Worm (Caenorhabditis elegans) whole organism, L1 larva: Measurements from ENCODE around the gene C13F10.7.

ENCODE experiments used
- C04F5.9 ChIP-seq: sonication (generic microtip); optimal IDR thresholded peaks from 2 replicates; lab custom pipeline; 2016; ENCODE audit warnings: missing genetic modification characterization, missing compliant biosample characterization
- C16A3.4 ChIP-seq: fragments of 150-350 bp; optimal IDR thresholded peaks from 2 replicates; lab custom pipeline; 2014; ENCODE audit warnings: missing biosample characterization, missing genetic modification characterization
- F16B12.6 ChIP-seq: fragments of 150-350 bp; optimal IDR thresholded peaks from 2 replicates; lab custom pipeline; 2014; ENCODE audit warnings: missing biosample characterization, missing genetic modification characterization
- Y116A8C.19 ChIP-seq: sonication (generic microtip); optimal IDR thresholded peaks from 2 replicates; lab custom pipeline; 2016; ENCODE audit warnings: missing compliant biosample characterization, missing genetic modification characterization, borderline replicate concordance
- aha-1 ChIP-seq: fragments of 150-350 bp; optimal IDR thresholded peaks from 2 replicates; lab custom pipeline; 2014; ENCODE audit warnings: missing biosample characterization, missing genetic modification characterization
- aly-2 ChIP-seq: fragments of 150-350 bp; optimal IDR thresholded peaks from 2 replicates; lab custom pipeline; 2014; ENCODE audit warnings: missing biosample characterization, missing genetic modification characterization
- blmp-1 ChIP-seq: fragments of 150-350 bp; optimal IDR thresholded peaks from 2 replicates; lab custom pipeline; 2014; ENCODE audit warnings: missing biosample characterization, missing genetic modification characterization
- ceh-8 ChIP-seq: fragments of 200-800 bp; sonication (Bioruptor generic); optimal IDR thresholded peaks from 2 replicates; lab custom pipeline; 2018; ENCODE audit warnings: mild to moderate bottlenecking, missing genetic modification characterization, moderate library complexity, missing compliant biosample characterization
- ceh-82 ChIP-seq, 3 experiments: fragments of 150-350 bp in 1 of 3; sonication (generic microtip) in 2 of 3; optimal IDR thresholded peaks; 2 replicates each; lab custom pipeline; 2014 to 2017; ENCODE audit warnings: missing biosample characterization in 3 of 3, missing genetic modification characterization in 3 of 3
- ces-1 ChIP-seq: fragments of 150-350 bp; optimal IDR thresholded peaks from 2 replicates; lab custom pipeline; 2014; ENCODE audit warnings: missing biosample characterization, missing genetic modification reagents, missing genetic modification characterization
- dpl-1 ChIP-seq, 3 experiments: fragments of 150-350 bp in 2 of 3; sonication (generic microtip) in 1 of 3; optimal IDR thresholded peaks; 2 replicates each; lab custom pipeline; 2014 to 2017; ENCODE audit warnings: missing biosample characterization in 3 of 3, missing genetic modification characterization in 3 of 3, missing genetic modification reagents in 3 of 3
- dsc-1 ChIP-seq: sonication (generic microtip); optimal IDR thresholded peaks from 2 replicates; lab custom pipeline; 2016; ENCODE audit warnings: mild to moderate bottlenecking, missing genetic modification characterization, missing compliant biosample characterization
- efl-1 ChIP-seq, 4 experiments: fragments of 150-350 bp; optimal IDR thresholded peaks in 3 of 4; peaks in 1 of 4; 1 replicate in 1 of 4; 2 replicates in 3 of 4; lab custom pipeline; 2014; ENCODE audit warnings: missing biosample characterization in 2 of 4, missing genetic modification characterization in 2 of 4, missing genetic modification reagents in 2 of 4
- egl-13 ChIP-seq: sonication (generic microtip); optimal IDR thresholded peaks from 2 replicates; lab custom pipeline; 2016; ENCODE audit warnings: missing genotype, missing genetic modification reagents, missing genetic modification characterization, missing compliant biosample characterization
- egl-27 ChIP-seq, 2 experiments: fragments of 150-350 bp in 1 of 2; sonication (generic microtip); optimal IDR thresholded peaks; 3 replicates each; lab custom pipeline; 2017 to 2018; ENCODE audit warnings: missing biosample characterization in 2 of 2, missing genetic modification characterization in 2 of 2, missing genetic modification reagents in 2 of 2
- elt-3 ChIP-seq, 6 experiments: fragments of 150-350 bp in 1 of 6; sonication (generic microtip); optimal IDR thresholded peaks; 2 replicates each; lab custom pipeline; 2017 to 2018; ENCODE audit warnings: missing biosample characterization in 6 of 6, missing genetic modification characterization in 6 of 6, inconsistent platforms in 1 of 6
- fkh-4 ChIP-seq: sonication (generic microtip); optimal IDR thresholded peaks from 2 replicates; lab custom pipeline; 2016; ENCODE audit warnings: missing compliant biosample characterization, missing genetic modification characterization, borderline replicate concordance
- fos-1 ChIP-seq: fragments of 150-350 bp; optimal IDR thresholded peaks from 2 replicates; lab custom pipeline; 2014; ENCODE audit warnings: missing biosample characterization, missing genetic modification characterization
- grh-1 ChIP-seq: fragments of 200-800 bp; sonication (Bioruptor generic); IDR thresholded peaks from 2 replicates; pipeline ENCODE4 v1.3.6; 2022; ENCODE audit warnings: missing genetic modification reagents, missing genetic modification characterization, missing compliant biosample characterization
- hlh-17 ChIP-seq: fragments of 200-800 bp; sonication (Bioruptor generic); optimal IDR thresholded peaks from 2 replicates; lab custom pipeline; 2018; ENCODE audit warnings: missing genetic modification characterization, mild to moderate bottlenecking, missing compliant biosample characterization, moderate library complexity, borderline replicate concordance
- hlh-4 ChIP-seq: sonication (generic microtip); optimal IDR thresholded peaks from 2 replicates; lab custom pipeline; 2016; ENCODE audit warnings: mild to moderate bottlenecking, missing genetic modification characterization, missing compliant biosample characterization
- isw-1 ChIP-seq: fragments of 200-800 bp; sonication (Bioruptor generic); IDR thresholded peaks from 2 replicates; pipeline ENCODE4 v1.3.6; 2022; ENCODE audit warnings: missing genetic modification characterization, missing compliant biosample characterization
- lin-13 ChIP-seq: fragments of 150-350 bp; optimal IDR thresholded peaks from 2 replicates; lab custom pipeline; 2014; ENCODE audit warnings: missing biosample characterization, missing genetic modification reagents, missing genetic modification characterization
- lin-14 ChIP-seq: fragments of 200-800 bp; sonication (Bioruptor generic); optimal IDR thresholded peaks from 2 replicates; lab custom pipeline; 2018; ENCODE audit warnings: mild to moderate bottlenecking, missing genetic modification characterization, moderate library complexity, missing compliant biosample characterization
- lin-15B ChIP-seq: fragments of 150-350 bp; sonication (generic microtip); optimal IDR thresholded peaks from 3 replicates; lab custom pipeline; 2014; ENCODE audit warnings: missing biosample characterization, missing genetic modification characterization
- lin-35 ChIP-seq, 2 experiments: fragments of 150-350 bp; optimal IDR thresholded peaks; 2 replicates each; lab custom pipeline; 2014; ENCODE audit warnings: missing biosample characterization in 2 of 2, missing genetic modification characterization in 2 of 2, missing genetic modification reagents in 2 of 2
- lir-3 ChIP-seq: sonication (generic microtip); optimal IDR thresholded peaks from 2 replicates; lab custom pipeline; 2016; ENCODE audit warnings: mild to moderate bottlenecking, missing genetic modification characterization, moderate library complexity, missing compliant biosample characterization; ENCODE audit not compliant: poor library complexity
- lsy-2 ChIP-seq, 2 experiments: fragments of 150-350 bp; optimal IDR thresholded peaks; 2 replicates each; lab custom pipeline; 2014; ENCODE audit warnings: missing biosample characterization in 2 of 2, missing genetic modification characterization in 2 of 2
- mdl-1 ChIP-seq, 2 experiments: fragments of 150-350 bp; optimal IDR thresholded peaks; 2 replicates each; lab custom pipeline; 2014 to 2017; ENCODE audit warnings: missing biosample characterization in 2 of 2, missing genetic modification characterization in 2 of 2, inconsistent platforms in 1 of 2
- mep-1 ChIP-seq: fragments of 150-350 bp; optimal IDR thresholded peaks from 2 replicates; lab custom pipeline; 2014; ENCODE audit warnings: missing biosample characterization, missing genetic modification characterization
- nhr-11 ChIP-seq: fragments of 150-350 bp; optimal IDR thresholded peaks from 2 replicates; lab custom pipeline; 2014; ENCODE audit warnings: missing biosample characterization, missing genetic modification characterization
- nhr-12 ChIP-seq: sonication (generic microtip); optimal IDR thresholded peaks from 2 replicates; lab custom pipeline; 2017; ENCODE audit warnings: missing biosample characterization, missing genetic modification characterization
- nhr-28 ChIP-seq: fragments of 150-350 bp; optimal IDR thresholded peaks from 2 replicates; lab custom pipeline; 2014; ENCODE audit warnings: missing biosample characterization, missing genetic modification characterization
- nhr-47 ChIP-seq: sonication (generic microtip); optimal IDR thresholded peaks from 2 replicates; lab custom pipeline; 2016; ENCODE audit warnings: mild to moderate bottlenecking, missing genetic modification characterization, moderate library complexity, missing compliant biosample characterization
- nhr-84 ChIP-seq: sonication (generic microtip); optimal IDR thresholded peaks from 2 replicates; lab custom pipeline; 2017; ENCODE audit warnings: missing biosample characterization, missing genetic modification characterization
- nhr-85 ChIP-seq: sonication (generic microtip); peaks from one replicate; lab custom pipeline; 2016; ENCODE audit warnings: missing genetic modification characterization, inconsistent platforms, missing compliant biosample characterization
- nhr-90 ChIP-seq: sonication (generic microtip); optimal IDR thresholded peaks from 2 replicates; lab custom pipeline; 2016; ENCODE audit warnings: mild to moderate bottlenecking, missing genetic modification characterization, missing compliant biosample characterization; ENCODE audit not compliant: poor library complexity
- pag-3 ChIP-seq: sonication (generic microtip); optimal IDR thresholded peaks from 2 replicates; lab custom pipeline; 2017; ENCODE audit warnings: missing genetic modification characterization, mild to moderate bottlenecking, missing compliant biosample characterization, antibody characterized with exemption, borderline replicate concordance; ENCODE audit not compliant: insufficient read depth
- sptf-1 ChIP-seq: fragments of 150-350 bp; optimal IDR thresholded peaks from 2 replicates; lab custom pipeline; 2014; ENCODE audit warnings: missing biosample characterization, missing genetic modification characterization
- sup-37 ChIP-seq: fragments of 200-800 bp; sonication (Bioruptor generic); optimal IDR thresholded peaks from 2 replicates; lab custom pipeline; 2018; ENCODE audit warnings: mild to moderate bottlenecking, missing genetic modification characterization, missing compliant biosample characterization
- swsn-7 ChIP-seq: sonication (generic microtip); optimal IDR thresholded peaks from 2 replicates; lab custom pipeline; 2016; ENCODE audit warnings: missing genetic modification characterization, missing compliant biosample characterization
- tbx-2 ChIP-seq: sonication (generic microtip); optimal IDR thresholded peaks from 2 replicates; lab custom pipeline; 2016; ENCODE audit warnings: missing genetic modification characterization, missing compliant biosample characterization
- tlp-1 ChIP-seq: fragments of 150-350 bp; optimal IDR thresholded peaks from 2 replicates; lab custom pipeline; 2014; ENCODE audit warnings: missing biosample characterization, missing genetic modification characterization
- unc-30 ChIP-seq: sonication (generic microtip); optimal IDR thresholded peaks from 2 replicates; lab custom pipeline; 2017; ENCODE audit warnings: missing biosample characterization, missing genetic modification characterization
- unc-98 ChIP-seq: fragments of 200-800 bp; sonication (Bioruptor generic); IDR thresholded peaks from 2 replicates; pipeline ENCODE4 v1.3.6; 2022; ENCODE audit warnings: missing genetic modification characterization, missing compliant biosample characterization
- xbp-1 ChIP-seq: sonication (generic microtip); optimal IDR thresholded peaks from 2 replicates; lab custom pipeline; 2016; ENCODE audit warnings: missing genetic modification characterization, missing compliant biosample characterization

The C13F10.7 gene

ce11 chrV:7196498-7196966 is 26.5 kb downstream of the C13F10.7 start, which contains the start of gene F09G2.2 (continued):
- TF ChIP-seq dsc-1 (tag; lab: Kevin White, UChicago) = peak; percentile 82
- TF ChIP-seq egl-13 (tag; lab: Kevin White, UChicago) = peak; percentile 74
- peak; percentile 29 for TF ChIP-seq lir-3 (tag; lab: Kevin White, UChicago)
- TF ChIP-seq tbx-2 (tag; lab: Kevin White, UChicago) = peak; percentile 91
- peak in 4 of 6 experiments; percentile 14 to 93 (median 68) for TF ChIP-seq elt-3 (tag; optimal IDR thresholded peaks at IDR 0.05; lab: Kevin White, UChicago)
- peak; percentile 88 for TF ChIP-seq isw-1 (GFP tag; lab: Robert Waterston, UW)
- TF ChIP-seq Y116A8C.19 (tag; lab: Kevin White, UChicago) = no peak
- TF ChIP-seq tlp-1 = no peak
- TF ChIP-seq pag-3 = peak; percentile 44
- TF ChIP-seq C04F5.9 (tag; lab: Kevin White, UChicago) = peak; percentile 22
- TF ChIP-seq nhr-84 (tag; lab: Kevin White, UChicago) = no peak
- peak; percentile 93 for TF ChIP-seq lin-15B (tag; lab: Kevin White, UChicago)
- peak; percentile 95 for TF ChIP-seq C16A3.4 (tag; lab: Kevin White, UChicago)
- TF ChIP-seq lin-35 (GFP tag; optimal IDR thresholded peaks at IDR 0.05; lab: Kevin White, UChicago) = peak; percentile 96 to 97
- peak; percentile 91 for TF ChIP-seq efl-1 (optimal IDR thresholded peaks at IDR 0.05; lab: Kevin White, UChicago)
- TF ChIP-seq efl-1 (GFP tag; optimal IDR thresholded peaks at IDR 0.05 in 1 of 2; lab: Kevin White, UChicago) = peak; percentile 89 to 99
- TF ChIP-seq nhr-11 (tag; lab: Kevin White, UChicago) = peak; percentile 10
- peak; percentile 90 to 95 for TF ChIP-seq lsy-2 (tag; optimal IDR thresholded peaks at IDR 0.05; lab: Kevin White, UChicago)
- peak; percentile 91 for TF ChIP-seq nhr-47 (tag; lab: Kevin White, UChicago)
- no peak for TF ChIP-seq fkh-4
- TF ChIP-seq sptf-1 (tag; lab: Kevin White, UChicago) = no peak
- TF ChIP-seq lin-14 (GFP tag; lab: Kevin White, UChicago) = peak; percentile 91
- TF ChIP-seq nhr-12 (tag; lab: Kevin White, UChicago) = no peak
- peak; percentile 77 for TF ChIP-seq blmp-1 (tag; lab: Kevin White, UChicago)
- TF ChIP-seq lin-13 (GFP tag; lab: Kevin White, UChicago) = peak; percentile 90
- no peak for TF ChIP-seq egl-27 (tag; optimal IDR thresholded peaks at IDR 0.05; lab: Kevin White, UChicago)
- peak; percentile 72 for TF ChIP-seq ceh-8 (GFP tag; lab: Kevin White, UChicago)
- peak; percentile 87 for TF ChIP-seq grh-1 (GFP tag; lab: Robert Waterston, UW)
- TF ChIP-seq xbp-1 (tag; lab: Kevin White, UChicago) = peak; percentile 94
- TF ChIP-seq nhr-90 (tag; lab: Kevin White, UChicago) = peak; percentile 92
- peak; percentile 95 for TF ChIP-seq mep-1 (tag; lab: Kevin White, UChicago)
- TF ChIP-seq ceh-82 (tag; optimal IDR thresholded peaks at IDR 0.05; lab: Kevin White, UChicago) = peak; percentile 92 to 94 (median 93)
- peak; percentile 30 for TF ChIP-seq sup-37
- TF ChIP-seq fos-1 = peak; percentile 83
- TF ChIP-seq unc-98 = peak; percentile 66; the same call in 1 of the 2 replicates
- peak; percentile 96 for TF ChIP-seq nhr-85 (tag; lab: Kevin White, UChicago)
- peak; percentile 93 for TF ChIP-seq swsn-7 (tag; lab: Kevin White, UChicago)
- peak in 1 of 2 experiments; percentile 90 for TF ChIP-seq mdl-1 (tag; optimal IDR thresholded peaks at IDR 0.05; lab: Kevin White, UChicago)
- no peak for TF ChIP-seq hlh-17 (GFP tag; lab: Kevin White, UChicago)

ce11 chrV:7196037-7196436 is 27.0 kb downstream of the C13F10.7 start, which contains the start of gene attf-2:
attf-2 (minus strand) TSS chrV:7196137.
- TF ChIP-seq aly-2 (tag; lab: Kevin White, UChicago) = no peak
- no peak for TF ChIP-seq hlh-17 (GFP tag; lab: Kevin White, UChicago)
- TF ChIP-seq lin-15B (tag; lab: Kevin White, UChicago) = no peak
- no peak for TF ChIP-seq ces-1 (GFP tag; lab: Kevin White, UChicago)
- no peak for TF ChIP-seq nhr-28 (tag; lab: Kevin White, UChicago)
- no peak for TF ChIP-seq lir-3 (tag; lab: Kevin White, UChicago)
- TF ChIP-seq hlh-4 (tag; lab: Kevin White, UChicago) = no peak
- TF ChIP-seq grh-1 (GFP tag; lab: Robert Waterston, UW) = no peak
- no peak for TF ChIP-seq aha-1 (tag; lab: Kevin White, UChicago)
- TF ChIP-seq Y116A8C.19 (tag; lab: Kevin White, UChicago) = no peak
- no peak for TF ChIP-seq efl-1 (optimal IDR thresholded peaks at IDR 0.05; lab: Kevin White, UChicago)
- no peak for TF ChIP-seq efl-1 (GFP tag; optimal IDR thresholded peaks at IDR 0.05 in 1 of 2; lab: Kevin White, UChicago)
- TF ChIP-seq egl-13 (tag; lab: Kevin White, UChicago) = no peak
- no peak for TF ChIP-seq F16B12.6 (tag; lab: Kevin White, UChicago)
- no peak for TF ChIP-seq pag-3
- no peak for TF ChIP-seq lin-35 (GFP tag; optimal IDR thresholded peaks at IDR 0.05; lab: Kevin White, UChicago)
- no peak for TF ChIP-seq unc-30 (tag; lab: Kevin White, UChicago)
- TF ChIP-seq dpl-1 (GFP tag; optimal IDR thresholded peaks at IDR 0.05; lab: Kevin White, UChicago) = no peak
